Fruit fly (Drosophila melanogaster) whole organism, adult: Measurements from ENCODE around the gene CG31099.
A peak's percentile ranks its signal among the peaks of the same experiment; 100 is the strongest.

Source experiments
- CG11617 ChIP-seq: fragments of 200-800 bp; sonication (Bioruptor generic); optimal IDR thresholded peaks from 2 replicates; lab custom pipeline; 2017; ENCODE audit warnings: mild to moderate bottlenecking, missing biosample characterization, missing genetic modification reagents, missing genetic modification characterization
- CG12768 ChIP-seq: fragments of 200-800 bp; sonication (Bioruptor generic); optimal IDR thresholded peaks from 2 replicates; lab custom pipeline; 2017; ENCODE audit warnings: missing biosample characterization, missing genetic modification characterization, mild to moderate bottlenecking, moderate library complexity, missing genetic modification reagents
- CG14711 ChIP-seq: fragments of 200-800 bp; sonication (Bioruptor generic); optimal IDR thresholded peaks from 2 replicates; lab custom pipeline; 2018; ENCODE audit warnings: missing biosample characterization, mild to moderate bottlenecking, missing genetic modification characterization, moderate library complexity
- CG1620 ChIP-seq: fragments of 200-800 bp; sonication (Bioruptor generic); optimal IDR thresholded peaks from 2 replicates; lab custom pipeline; 2016; ENCODE audit warnings: missing biosample characterization, missing genetic modification characterization
- CG33017 ChIP-seq: fragments of 200-800 bp; sonication (Bioruptor generic); optimal IDR thresholded peaks from 2 replicates; lab custom pipeline; 2018; ENCODE audit warnings: missing biosample characterization, mild to moderate bottlenecking, missing genetic modification characterization, moderate library complexity
- CG5204 ChIP-seq: fragments of 200-800 bp; sonication (Bioruptor generic); optimal IDR thresholded peaks from 2 replicates; lab custom pipeline; 2016; ENCODE audit warnings: missing biosample characterization, missing genetic modification characterization
- CG7045 ChIP-seq: fragments of 200-800 bp; sonication (Bioruptor generic); optimal IDR thresholded peaks from 2 replicates; lab custom pipeline; 2017; ENCODE audit warnings: missing biosample characterization, mild to moderate bottlenecking, missing genetic modification characterization
- CG7101 ChIP-seq: fragments of 200-800 bp; sonication (Bioruptor generic); optimal IDR thresholded peaks from 2 replicates; lab custom pipeline; 2018; ENCODE audit warnings: missing biosample characterization, mild to moderate bottlenecking, missing genetic modification characterization, moderate library complexity
- Clk ChIP-seq: fragments of 200-800 bp; sonication (Bioruptor generic); optimal IDR thresholded peaks from 2 replicates; lab custom pipeline; 2017; ENCODE audit warnings: missing biosample characterization, missing genetic modification characterization
- Crg-1 ChIP-seq: fragments of 200-800 bp; sonication (Bioruptor generic); optimal IDR thresholded peaks from 2 replicates; lab custom pipeline; 2016; ENCODE audit warnings: missing biosample characterization, missing genetic modification characterization
- Hr96 ChIP-seq: fragments of 200-800 bp; sonication (Bioruptor generic); optimal IDR thresholded peaks from 2 replicates; lab custom pipeline; 2016; ENCODE audit warnings: missing biosample characterization, missing genetic modification characterization
- Mnt ChIP-seq: fragments of 200-800 bp; sonication (Bioruptor generic); optimal IDR thresholded peaks from 2 replicates; lab custom pipeline; 2016; ENCODE audit warnings: missing biosample characterization, mild to moderate bottlenecking, missing genetic modification characterization
- bab1 ChIP-seq: fragments of 200-800 bp; sonication (Bioruptor generic); optimal IDR thresholded peaks from 3 replicates; lab custom pipeline; 2019; ENCODE audit warnings: missing biosample characterization, mild to moderate bottlenecking, missing genetic modification characterization, moderate library complexity
- cic ChIP-seq: fragments of 200-800 bp; sonication (Bioruptor generic); optimal IDR thresholded peaks from 2 replicates; lab custom pipeline; 2017; ENCODE audit warnings: missing biosample characterization, mild to moderate bottlenecking, missing genetic modification characterization, moderate library complexity
- cnc ChIP-seq, 2 experiments: fragments of >200 bp; optimal IDR thresholded peaks; 2 replicates each; lab custom pipeline; 2017
- kay ChIP-seq: fragments of 200-800 bp; sonication (Bioruptor generic); peaks from one replicate; lab custom pipeline; 2016; ENCODE audit warnings: missing biosample characterization, missing genetic modification characterization, borderline replicate concordance
- ovo ChIP-seq: fragments of 200-800 bp; sonication (Bioruptor generic); optimal IDR thresholded peaks from 2 replicates; lab custom pipeline; 2016; ENCODE audit warnings: missing biosample characterization, missing genetic modification characterization
- pad ChIP-seq: fragments of 200-800 bp; sonication (Bioruptor generic); optimal IDR thresholded peaks from 3 replicates; lab custom pipeline; 2017; ENCODE audit warnings: missing biosample characterization, missing genetic modification characterization, mild to moderate bottlenecking, moderate library complexity, missing genetic modification reagents
- tj ChIP-seq: fragments of 200-800 bp; sonication (Bioruptor generic); optimal IDR thresholded peaks from 3 replicates; lab custom pipeline; 2017; ENCODE audit warnings: missing biosample characterization, mild to moderate bottlenecking, missing genetic modification characterization, moderate library complexity
- toe ChIP-seq: fragments of 200-800 bp; sonication (Bioruptor generic); optimal IDR thresholded peaks from 2 replicates; lab custom pipeline; 2016; ENCODE audit warnings: missing biosample characterization, missing genetic modification characterization

CG31099 gene

DNA sequence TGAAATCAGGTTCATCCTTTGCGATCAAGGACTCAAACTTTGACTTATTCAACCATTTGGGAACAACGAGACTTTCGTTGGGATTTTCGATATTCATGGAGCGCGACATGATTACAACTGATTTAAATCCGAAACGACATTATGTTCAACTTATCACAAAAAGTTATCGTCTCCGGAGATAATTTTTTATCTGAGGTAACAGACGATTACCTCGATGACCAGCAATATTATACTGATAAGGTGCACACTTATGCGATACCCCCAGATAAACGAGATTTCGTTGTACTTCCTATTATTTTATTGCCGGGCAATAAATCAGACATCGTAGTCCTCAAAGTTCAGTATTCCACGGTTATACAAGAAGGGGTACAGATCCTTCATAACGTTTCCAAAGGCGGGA is 13.1 kb downstream of the CG31099 start, which contains the start of gene CG31097:
Gene CG31097 (minus strand): TSS at position 101 of the 400 bp plus-strand sequence.
- TF ChIP-seq CG12768 (GFP tag; lab: Kevin White, UChicago) (no peak), kay (GFP tag; lab: Kevin White, UChicago) (no peak), Mnt (GFP tag; lab: Kevin White, UChicago) (no peak), CG7045 (GFP tag; lab: Kevin White, UChicago) (no peak), CG11617 (GFP tag; lab: Kevin White, UChicago) (no peak), bab1 (no peak), Clk (no peak), cic (GFP tag; lab: Kevin White, UChicago) (no peak), Crg-1 (GFP tag; lab: Kevin White, UChicago) (no peak)

dm6 chr3R:25295320-25296020 is 15.3 kb downstream of the CG31099 start, which contains the start of gene CG31102:
CG31102 (minus strand) TSS chr3R:25295594.
- peak; percentile 53 for TF ChIP-seq CG33017
- peak; percentile 91 for TF ChIP-seq cic (GFP tag; lab: Kevin White, UChicago)
- TF ChIP-seq Mnt (GFP tag; lab: Kevin White, UChicago): peak; percentile 85
- TF ChIP-seq kay (GFP tag; lab: Kevin White, UChicago): peak; percentile 75
- TF ChIP-seq CG14711 (tag; lab: Kevin White, UChicago): no peak
- peak; percentile 52 for TF ChIP-seq CG12768 (GFP tag; lab: Kevin White, UChicago)
- no peak for TF ChIP-seq CG5204 (GFP tag; lab: Kevin White, UChicago)
- peak; percentile 31 for TF ChIP-seq toe (GFP tag; lab: Kevin White, UChicago)
- peak; percentile 73 for TF ChIP-seq Hr96 (GFP tag; lab: Kevin White, UChicago)

dm6 chr3R:25292864-25293284 is 17.9 kb downstream of the CG31099 start, which contains the start of gene CG31098:
CG31098 (minus strand) TSS chr3R:25292977.
- TF ChIP-seq ovo (GFP tag; lab: Kevin White, UChicago): peak; percentile 41
- TF ChIP-seq Clk: no peak
- TF ChIP-seq pad: peak; percentile 35
- peak; percentile 89 for TF ChIP-seq kay (GFP tag; lab: Kevin White, UChicago)
- TF ChIP-seq Hr96 (GFP tag; lab: Kevin White, UChicago): no peak
- peak; percentile 90 for TF ChIP-seq Mnt (GFP tag; lab: Kevin White, UChicago)
- no peak for TF ChIP-seq CG5204 (GFP tag; lab: Kevin White, UChicago)
- TF ChIP-seq cnc (optimal IDR thresholded peaks at IDR 0.05; lab: Kevin White, UChicago): peak in 1 of 2 experiments; percentile 57
- TF ChIP-seq CG12768 (GFP tag; lab: Kevin White, UChicago): peak; percentile 80
- peak; percentile 83 for TF ChIP-seq CG33017
- peak; percentile 84 for TF ChIP-seq bab1
- no peak for TF ChIP-seq CG1620 (GFP tag; lab: Kevin White, UChicago)
- TF ChIP-seq toe (GFP tag; lab: Kevin White, UChicago): peak; percentile 41
- TF ChIP-seq tj (GFP tag; lab: Kevin White, UChicago): peak; percentile 18
- TF ChIP-seq cic (GFP tag; lab: Kevin White, UChicago): peak; percentile 92
- peak; percentile 53 for TF ChIP-seq CG11617 (GFP tag; lab: Kevin White, UChicago)
- peak; percentile 29 for TF ChIP-seq CG14711 (tag; lab: Kevin White, UChicago)
- peak; percentile 62 for TF ChIP-seq CG7045 (GFP tag; lab: Kevin White, UChicago)
- TF ChIP-seq CG7101: peak; percentile 60
- no peak for TF ChIP-seq Crg-1 (GFP tag; lab: Kevin White, UChicago)

DNA sequence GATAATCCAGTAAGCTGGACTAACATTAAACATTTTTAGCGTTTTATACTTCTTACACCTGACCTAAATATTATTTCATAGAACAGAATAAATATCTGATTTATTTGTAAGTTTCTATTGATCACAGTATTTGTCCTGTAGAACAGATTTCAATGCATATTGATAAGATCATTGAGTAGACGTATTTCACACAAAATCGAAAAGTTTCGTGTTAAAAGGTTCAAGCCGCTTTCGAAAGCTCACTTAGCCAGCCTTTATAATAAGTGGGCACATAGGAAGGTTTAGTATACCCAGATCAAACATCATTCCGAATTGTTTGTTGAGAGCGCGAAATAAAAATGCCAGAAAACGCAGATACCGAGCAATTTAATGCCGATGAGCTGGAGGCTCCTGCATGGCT is 21.2 kb downstream of the CG31099 start, which contains the start of gene CG11893:
Gene CG11893 (plus strand): TSS at position 301 of the 400 bp plus-strand sequence.
- no peak for TF ChIP-seq CG5204 (GFP tag; lab: Kevin White, UChicago)
- no peak for TF ChIP-seq CG14711 (tag; lab: Kevin White, UChicago)
- TF ChIP-seq kay (GFP tag; lab: Kevin White, UChicago): peak; percentile 37
- no peak for TF ChIP-seq pad
- no peak for TF ChIP-seq Clk
- no peak for TF ChIP-seq ovo (GFP tag; lab: Kevin White, UChicago)
- TF ChIP-seq Crg-1 (GFP tag; lab: Kevin White, UChicago): no peak
- TF ChIP-seq cnc (optimal IDR thresholded peaks at IDR 0.05; lab: Kevin White, UChicago): no peak

dm6 chr3R:25287128-25287527 is 23.6 kb downstream of the CG31099 start, which contains the start of gene CG13658:
CG13658 (plus strand) TSS chr3R:25287474.
- TF ChIP-seq kay (GFP tag; lab: Kevin White, UChicago) (peak; percentile 90), bab1 (peak; percentile 14), cnc (optimal IDR thresholded peaks at IDR 0.05; lab: Kevin White, UChicago) (peak in 1 of 2 experiments; percentile 81), CG12768 (GFP tag; lab: Kevin White, UChicago) (peak; percentile 13), CG7101 (no peak), cic (GFP tag; lab: Kevin White, UChicago) (peak; percentile 59)

DNA sequence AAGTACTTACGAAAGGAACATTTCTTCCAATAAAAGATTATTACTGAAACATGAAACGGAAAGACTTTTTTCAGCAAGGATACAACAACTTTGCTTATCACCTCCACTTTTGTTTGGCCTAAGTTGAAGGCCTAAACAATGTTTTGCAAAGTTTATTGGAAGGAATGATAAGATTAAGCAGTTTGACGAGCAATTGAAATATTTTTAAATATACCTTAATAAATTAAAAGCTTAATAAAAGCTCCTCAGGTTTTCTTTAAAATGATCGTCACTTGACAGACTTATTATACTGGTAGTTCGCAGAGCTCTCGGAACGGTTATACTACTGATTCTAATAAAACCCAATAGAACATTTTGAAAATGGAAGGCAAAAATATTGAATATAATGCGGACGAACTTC is 25.6 kb downstream of the CG31099 start, which contains the start of gene CG31104:
Gene CG31104 (plus strand): TSS at position 301 of the 400 bp plus-strand sequence.
- TF ChIP-seq CG5204 (GFP tag; lab: Kevin White, UChicago): no peak
- peak; percentile 87 for TF ChIP-seq kay (GFP tag; lab: Kevin White, UChicago)
